Worm (Caenorhabditis elegans) whole organism, L2 larva: ENCODE data around the gene clh-5.
A peak's percentile ranks its signal among the peaks of the same experiment; 100 is the strongest.

Source experiments
- F13H6.1 ChIP-seq: sonication (generic microtip); optimal IDR thresholded peaks from 2 replicates; lab custom pipeline; 2016; ENCODE audit warnings: missing genetic modification characterization, missing compliant biosample characterization
- alr-1 ChIP-seq: fragments of 150-350 bp; optimal IDR thresholded peaks from 2 replicates; lab custom pipeline; 2014; ENCODE audit warnings: missing biosample characterization, missing genetic modification characterization
- ceh-16 ChIP-seq: fragments of 150-350 bp; optimal IDR thresholded peaks from 2 replicates; lab custom pipeline; 2014; ENCODE audit warnings: missing biosample characterization, missing genetic modification characterization
- ceh-82 ChIP-seq: fragments of 150-350 bp; optimal IDR thresholded peaks from 2 replicates; lab custom pipeline; 2014; ENCODE audit warnings: missing biosample characterization, missing genetic modification characterization
- elt-3 ChIP-seq: sonication (generic microtip); optimal IDR thresholded peaks from 2 replicates; lab custom pipeline; 2017; ENCODE audit warnings: missing biosample characterization, missing genetic modification characterization
- fos-1 ChIP-seq: fragments of 150-350 bp; optimal IDR thresholded peaks from 2 replicates; lab custom pipeline; 2014; ENCODE audit warnings: missing biosample characterization, missing genetic modification characterization
- lin-11 ChIP-seq: fragments of 150-350 bp; sonication (generic microtip); optimal IDR thresholded peaks from 2 replicates; lab custom pipeline; 2014; ENCODE audit warnings: missing biosample characterization, missing genetic modification characterization, inconsistent platforms, mixed read lengths
- mdl-1 ChIP-seq, 2 experiments: fragments of 150-350 bp in 1 of 2; sonication (generic microtip) in 1 of 2; optimal IDR thresholded peaks; 2 replicates each; lab custom pipeline; 2017; ENCODE audit warnings: missing biosample characterization in 2 of 2, missing genetic modification characterization in 2 of 2
- nhr-77 ChIP-seq: fragments of 150-350 bp; optimal IDR thresholded peaks from 2 replicates; lab custom pipeline; 2014; ENCODE audit warnings: missing biosample characterization, missing genetic modification characterization
- snpc-4 ChIP-seq: fragments of 150-350 bp; optimal IDR thresholded peaks from 2 replicates; lab custom pipeline; 2014; ENCODE audit warnings: missing biosample characterization, missing genetic modification characterization
- unc-62 ChIP-seq: fragments of 150-350 bp; optimal IDR thresholded peaks from 2 replicates; lab custom pipeline; 2014; ENCODE audit warnings: missing biosample characterization, missing genetic modification reagents, missing genetic modification characterization
- ztf-11 ChIP-seq: sonication (generic microtip); optimal IDR thresholded peaks from 2 replicates; lab custom pipeline; 2017; ENCODE audit warnings: missing biosample characterization, missing genetic modification characterization

- TF ChIP-seq lin-11 (tag; lab: Kevin White, UChicago) (no peak), unc-62 (GFP tag; lab: Kevin White, UChicago) (no peak), ztf-11 (no peak), mdl-1 (tag; optimal IDR thresholded peaks at IDR 0.05; lab: Kevin White, UChicago) (no peak), fos-1 (tag; lab: Kevin White, UChicago) (peak; percentile 68), ceh-16 (tag; lab: Kevin White, UChicago) (no peak), ceh-82 (no peak), elt-3 (tag; lab: Kevin White, UChicago) (no peak), nhr-77 (tag; lab: Kevin White, UChicago) (no peak), snpc-4 (tag; lab: Kevin White, UChicago) (no peak), alr-1 (tag; lab: Kevin White, UChicago) (no peak), F13H6.1 (tag; lab: Kevin White, UChicago) (peak; percentile 36)
These were observed 15.4 kb upstream of the clh-5 start for ce11 chrII:9113759-9114158.
